Fruit fly (Drosophila melanogaster) whole organism, embryonic: ENCODE measurements around the gene Sbf.

Source experiments
- Adf1 ChIP-seq: fragments of 200-800 bp; sonication (Bioruptor generic); IDR thresholded peaks from 2 replicates; pipeline ENCODE4 v1.3.6; 2022; ENCODE audit warnings: missing biosample characterization, missing genetic modification characterization
- CG15073 ChIP-seq: fragments of 200-800 bp; sonication (Bioruptor generic); optimal IDR thresholded peaks from 2 replicates; lab custom pipeline; 2016; ENCODE audit warnings: missing biosample characterization, missing genetic modification characterization
- CG2712 ChIP-seq: fragments of 200-800 bp; optimal IDR thresholded peaks from 3 replicates; lab custom pipeline; 2019; ENCODE audit warnings: missing biosample characterization, mild to moderate bottlenecking, missing genetic modification characterization, moderate library complexity
- CG5953 ChIP-seq: fragments of 200-800 bp; sonication (Bioruptor generic); IDR thresholded peaks from 2 replicates; pipeline ENCODE4 v1.3.6; 2022; ENCODE audit warnings: missing biosample characterization, missing genetic modification characterization
- CG8281 ChIP-seq: fragments of 200-800 bp; sonication (Bioruptor generic); optimal IDR thresholded peaks from 2 replicates; lab custom pipeline; 2018; ENCODE audit warnings: missing biosample characterization, mild to moderate bottlenecking, missing genetic modification characterization, moderate library complexity
- CG9932 ChIP-seq: fragments of 200-800 bp; sonication (Bioruptor generic); IDR thresholded peaks from 2 replicates; pipeline ENCODE4 v1.3.6; 2022; ENCODE audit warnings: missing biosample characterization, missing genetic modification characterization
- Kr ChIP-seq: fragments of 200-800 bp; sonication (Bioruptor generic); optimal IDR thresholded peaks from 2 replicates; lab custom pipeline; 2017; ENCODE audit warnings: missing biosample characterization, mild to moderate bottlenecking, missing genetic modification characterization
- crc ChIP-seq: fragments of 200-800 bp; sonication (Bioruptor generic); optimal IDR thresholded peaks from 2 replicates; lab custom pipeline; 2016; ENCODE audit warnings: missing biosample characterization, missing genetic modification characterization
- eyg ChIP-seq: fragments of 200-800 bp; sonication (Bioruptor generic); optimal IDR thresholded peaks from 3 replicates; lab custom pipeline; 2016; ENCODE audit warnings: missing biosample characterization, missing genetic modification characterization
- insv ChIP-seq, 2 experiments: fragments of 200-800 bp; sonication (Bioruptor generic); optimal IDR thresholded peaks; 3 replicates each; lab custom pipeline; 2016 to 2018; ENCODE audit warnings: missing biosample characterization in 2 of 2, missing genetic modification characterization in 2 of 2
- zen2 ChIP-seq: fragments of 200-800 bp; sonication (Bioruptor generic); IDR thresholded peaks from 3 replicates; pipeline ENCODE4 v1.3.6; 2022; ENCODE audit warnings: missing biosample characterization, missing genetic modification characterization; ENCODE audit not compliant: partially characterized antibody

DNA sequence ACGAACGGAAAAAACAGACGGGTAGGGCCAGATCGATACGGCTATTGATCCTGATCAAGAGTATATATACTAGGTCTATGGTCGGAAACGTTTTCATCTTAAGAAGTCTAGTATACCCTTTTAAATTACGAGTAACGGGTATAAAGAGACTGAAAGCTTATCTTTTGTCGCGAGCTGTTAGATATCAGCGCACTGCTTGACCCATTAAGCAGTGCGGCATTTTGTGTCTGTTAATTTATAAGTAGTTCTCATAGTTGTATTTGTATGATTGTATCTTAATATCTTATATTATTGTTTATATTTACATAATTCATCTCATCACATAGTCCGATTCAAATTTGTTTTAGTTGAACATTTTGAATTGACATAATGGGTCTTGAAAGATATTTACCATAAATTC, 10.9 kb upstream of the Sbf start:
- no peak for TF ChIP-seq CG2712 (tag; lab: Kevin White, UChicago)
- no peak for TF ChIP-seq Adf1
- no peak for TF ChIP-seq zen2 (GFP tag; lab: Robert Waterston, UW)
- TF ChIP-seq eyg (GFP tag; lab: Kevin White, UChicago), result no peak
- TF ChIP-seq crc (GFP tag; lab: Kevin White, UChicago), result no peak
- TF ChIP-seq CG15073 (GFP tag; lab: Kevin White, UChicago), result no peak
- no peak for TF ChIP-seq Kr
- TF ChIP-seq insv (GFP tag; optimal IDR thresholded peaks at IDR 0.05; lab: Kevin White, UChicago), result no peak
- TF ChIP-seq CG9932 (GFP tag; lab: Robert Waterston, UW), result no peak
- no peak for TF ChIP-seq CG5953 (GFP tag; lab: Robert Waterston, UW)
- no peak for TF ChIP-seq CG8281 (tag; lab: Kevin White, UChicago)
